Worm (Caenorhabditis elegans) whole organism, L2 larva: ENCODE measurements around the gene F45C12.17.

Source experiments
- C34F6.9 ChIP-seq: fragments of 150-350 bp; optimal IDR thresholded peaks from 2 replicates; lab custom pipeline; 2014; ENCODE audit warnings: missing biosample characterization, missing genetic modification characterization
- F13H6.1 ChIP-seq: sonication (generic microtip); optimal IDR thresholded peaks from 2 replicates; lab custom pipeline; 2016; ENCODE audit warnings: missing genetic modification characterization, missing compliant biosample characterization
- R02D3.7 ChIP-seq: fragments of 150-350 bp; optimal IDR thresholded peaks from 2 replicates; lab custom pipeline; 2014; ENCODE audit warnings: missing biosample characterization, missing genetic modification characterization
- Y55F3AM.14 ChIP-seq: fragments of 200-800 bp; sonication (Bioruptor generic); optimal IDR thresholded peaks from 2 replicates; lab custom pipeline; 2018; ENCODE audit warnings: mild to moderate bottlenecking, missing genetic modification characterization, missing compliant biosample characterization
- ZK546.5 ChIP-seq: sonication (generic microtip); optimal IDR thresholded peaks from 2 replicates; lab custom pipeline; 2017; ENCODE audit warnings: missing biosample characterization, missing genetic modification characterization
- alr-1 ChIP-seq: fragments of 150-350 bp; optimal IDR thresholded peaks from 2 replicates; lab custom pipeline; 2014; ENCODE audit warnings: missing biosample characterization, missing genetic modification characterization
- aly-2 ChIP-seq: fragments of 150-350 bp; optimal IDR thresholded peaks from 2 replicates; lab custom pipeline; 2014; ENCODE audit warnings: missing biosample characterization, missing genetic modification characterization
- ama-1 ChIP-seq: fragments of 150-350 bp; optimal IDR thresholded peaks from 2 replicates; lab custom pipeline; 2018; ENCODE audit warnings: inconsistent platforms
- blmp-1 ChIP-seq: sonication (generic microtip); optimal IDR thresholded peaks from 2 replicates; lab custom pipeline; 2017; ENCODE audit warnings: missing genetic modification characterization, mild to moderate bottlenecking, missing compliant biosample characterization, antibody characterized with exemption, moderate library complexity; ENCODE audit not compliant: insufficient read depth
- ceh-16 ChIP-seq: fragments of 150-350 bp; optimal IDR thresholded peaks from 2 replicates; lab custom pipeline; 2014; ENCODE audit warnings: missing biosample characterization, missing genetic modification characterization
- crh-2 ChIP-seq: sonication (generic microtip); optimal IDR thresholded peaks from 2 replicates; lab custom pipeline; 2017; ENCODE audit warnings: missing biosample characterization, missing genetic modification characterization
- egl-27 ChIP-seq: sonication (generic microtip); optimal IDR thresholded peaks from 3 replicates; lab custom pipeline; 2017; ENCODE audit warnings: missing biosample characterization, missing genetic modification reagents, missing genetic modification characterization
- elt-1 ChIP-seq: fragments of 150-350 bp; optimal IDR thresholded peaks from 2 replicates; lab custom pipeline; 2014; ENCODE audit warnings: missing biosample characterization, missing genetic modification characterization
- elt-3 ChIP-seq: sonication (generic microtip); optimal IDR thresholded peaks from 2 replicates; lab custom pipeline; 2017; ENCODE audit warnings: missing biosample characterization, missing genetic modification characterization
- fos-1 ChIP-seq: fragments of 150-350 bp; optimal IDR thresholded peaks from 2 replicates; lab custom pipeline; 2014; ENCODE audit warnings: missing biosample characterization, missing genetic modification characterization
- lin-39 ChIP-seq: fragments of 150-350 bp; optimal IDR thresholded peaks from 2 replicates; lab custom pipeline; 2014; ENCODE audit warnings: missing biosample characterization, missing genetic modification reagents, missing genetic modification characterization
- lsy-2 ChIP-seq, 2 experiments: fragments of 150-350 bp in 1 of 2; sonication (generic microtip) in 1 of 2; optimal IDR thresholded peaks; 2 replicates each; lab custom pipeline; 2014 to 2017; ENCODE audit warnings: missing biosample characterization in 2 of 2, missing genetic modification characterization in 2 of 2
- mab-5 ChIP-seq: fragments of 150-350 bp; optimal IDR thresholded peaks from 2 replicates; lab custom pipeline; 2014; ENCODE audit warnings: missing biosample characterization, missing genetic modification characterization
- mbf-1 ChIP-seq: sonication (generic microtip); optimal IDR thresholded peaks from 2 replicates; lab custom pipeline; 2017; ENCODE audit warnings: missing biosample characterization, missing genetic modification characterization
- mdl-1 ChIP-seq, 2 experiments: fragments of 150-350 bp in 1 of 2; sonication (generic microtip) in 1 of 2; optimal IDR thresholded peaks; 2 replicates each; lab custom pipeline; 2017; ENCODE audit warnings: missing biosample characterization in 2 of 2, missing genetic modification characterization in 2 of 2
- nhr-10 ChIP-seq: sonication (generic microtip); optimal IDR thresholded peaks from 2 replicates; lab custom pipeline; 2017; ENCODE audit warnings: missing biosample characterization, missing genetic modification characterization
- nhr-12 ChIP-seq: fragments of 150-350 bp; optimal IDR thresholded peaks from 2 replicates; lab custom pipeline; 2014; ENCODE audit warnings: missing biosample characterization, missing genetic modification characterization
- nhr-129 ChIP-seq: fragments of 150-350 bp; optimal IDR thresholded peaks from 2 replicates; lab custom pipeline; 2014; ENCODE audit warnings: missing biosample characterization, missing genetic modification characterization
- nhr-21 ChIP-seq: fragments of 150-350 bp; optimal IDR thresholded peaks from 2 replicates; lab custom pipeline; 2014; ENCODE audit warnings: missing biosample characterization, missing genetic modification characterization
- nhr-23 ChIP-seq: fragments of 150-350 bp; optimal IDR thresholded peaks from 2 replicates; lab custom pipeline; 2014; ENCODE audit warnings: missing biosample characterization, missing genetic modification reagents, missing genetic modification characterization
- nhr-237 ChIP-seq: fragments of 150-350 bp; optimal IDR thresholded peaks from 2 replicates; lab custom pipeline; 2014; ENCODE audit warnings: missing biosample characterization, missing genetic modification characterization
- nhr-6 ChIP-seq: fragments of 150-350 bp; optimal IDR thresholded peaks from 2 replicates; lab custom pipeline; 2014; ENCODE audit warnings: missing biosample characterization, missing genetic modification characterization
- peb-1 ChIP-seq: fragments of 150-350 bp; optimal IDR thresholded peaks from 2 replicates; lab custom pipeline; 2014; ENCODE audit warnings: missing biosample characterization, missing genetic modification characterization
- sem-4 ChIP-seq: fragments of 150-350 bp; optimal IDR thresholded peaks from 2 replicates; lab custom pipeline; 2014; ENCODE audit warnings: missing biosample characterization, missing genetic modification reagents, missing genetic modification characterization
- skn-1 ChIP-seq: sonication (generic microtip); optimal IDR thresholded peaks from 2 replicates; lab custom pipeline; 2017; ENCODE audit warnings: missing biosample characterization, missing genetic modification characterization
- sma-3 ChIP-seq: sonication (generic microtip); optimal IDR thresholded peaks from 2 replicates; lab custom pipeline; 2016; ENCODE audit warnings: missing genetic modification reagents, missing genetic modification characterization, missing compliant biosample characterization
- sma-9 ChIP-seq, 2 experiments: fragments of 150-350 bp in 1 of 2; sonication (generic microtip) in 1 of 2; optimal IDR thresholded peaks; 2 replicates each; lab custom pipeline; 2014 to 2016; ENCODE audit warnings: missing genetic modification characterization in 2 of 2, mild to moderate bottlenecking in 1 of 2, missing biosample characterization in 1 of 2, missing compliant biosample characterization in 1 of 2, missing genetic modification reagents in 1 of 2, moderate library complexity in 1 of 2
- snpc-4 ChIP-seq: fragments of 150-350 bp; optimal IDR thresholded peaks from 2 replicates; lab custom pipeline; 2014; ENCODE audit warnings: missing biosample characterization, missing genetic modification characterization
- unc-39 ChIP-seq: fragments of 150-350 bp; optimal IDR thresholded peaks from 2 replicates; lab custom pipeline; 2014; ENCODE audit warnings: missing biosample characterization, missing genetic modification characterization
- unc-62 ChIP-seq: fragments of 150-350 bp; optimal IDR thresholded peaks from 2 replicates; lab custom pipeline; 2014; ENCODE audit warnings: missing biosample characterization, missing genetic modification reagents, missing genetic modification characterization
- zag-1 ChIP-seq: fragments of 150-350 bp; optimal IDR thresholded peaks from 2 replicates; lab custom pipeline; 2014; ENCODE audit warnings: missing biosample characterization, missing genetic modification characterization
- ztf-1 ChIP-seq: fragments of 200-800 bp; sonication (Bioruptor generic); conservative IDR thresholded peaks from 2 replicates; pipeline ENCODE4 v1.3.6; 2022; ENCODE audit warnings: missing genetic modification characterization, missing compliant biosample characterization
- ztf-11 ChIP-seq: sonication (generic microtip); optimal IDR thresholded peaks from 2 replicates; lab custom pipeline; 2017; ENCODE audit warnings: missing biosample characterization, missing genetic modification characterization

Gene F45C12.17

DNA sequence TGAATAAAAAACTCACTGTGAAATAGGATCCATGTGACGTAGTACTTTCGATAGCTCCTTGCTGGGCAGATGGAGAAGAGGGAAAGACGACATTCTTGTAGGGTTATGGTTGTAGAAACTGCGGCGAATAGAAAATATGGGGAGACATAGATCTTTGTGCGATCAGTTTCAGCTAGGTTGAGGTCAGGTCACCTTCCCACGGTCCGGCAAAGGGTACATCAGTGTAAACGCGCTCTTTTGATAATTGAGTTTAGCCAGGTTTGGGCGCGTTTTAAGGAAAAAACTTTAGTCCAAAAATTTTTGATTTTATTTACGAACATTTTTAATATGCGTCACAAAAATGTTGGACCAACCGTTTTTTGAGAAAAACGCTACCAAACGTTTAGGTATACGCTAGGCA lies 30.2 kb downstream of the F45C12.17 start, which contains the start of gene F36H5.17:
Gene F36H5.17 (minus strand): TSS at position 101 of the 400 bp plus-strand sequence.
- TF ChIP-seq crh-2 (tag; lab: Kevin White, UChicago) (no peak), ztf-1 (no peak), nhr-6 (no peak), aly-2 (no peak), nhr-10 (tag; lab: Kevin White, UChicago) (no peak), mab-5 (tag; lab: Kevin White, UChicago) (no peak)

DNA sequence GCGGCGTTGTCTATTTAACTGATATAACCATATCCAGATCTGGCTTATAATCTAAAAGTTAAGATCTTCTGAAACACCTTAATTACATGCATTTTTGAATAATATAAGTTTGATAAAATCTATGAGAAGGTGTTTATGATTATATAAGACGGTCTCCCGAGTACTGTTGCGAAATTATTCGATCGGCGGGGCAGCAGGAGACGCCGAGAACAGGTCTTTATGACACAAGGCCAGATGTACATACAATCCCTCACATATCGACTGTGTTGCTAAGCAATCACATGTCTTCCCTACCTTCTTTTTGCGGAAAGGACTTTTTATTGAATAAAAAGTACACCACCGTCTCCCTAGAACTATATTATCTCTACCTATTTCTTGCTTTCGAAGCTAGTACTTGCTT lies 30.7 kb downstream of the F45C12.17 start, which contains the start of gene fbxb-53:
Gene fbxb-53 (plus strand): TSS at position 301 of the 400 bp plus-strand sequence.
- TF ChIP-seq ZK546.5 (no peak), nhr-129 (no peak), snpc-4 (tag; lab: Kevin White, UChicago) (no peak), mdl-1 (tag; optimal IDR thresholded peaks at IDR 0.05; lab: Kevin White, UChicago) (no peak), nhr-21 (tag; lab: Kevin White, UChicago) (no peak), lsy-2 (tag; optimal IDR thresholded peaks at IDR 0.05; lab: Kevin White, UChicago) (no peak), nhr-6 (no peak), Y55F3AM.14 (no peak), mab-5 (tag; lab: Kevin White, UChicago) (no peak), nhr-237 (tag; lab: Kevin White, UChicago) (no peak), peb-1 (tag; lab: Kevin White, UChicago) (no peak), F13H6.1 (no peak), ceh-16 (tag; lab: Kevin White, UChicago) (no peak), R02D3.7 (no peak), C34F6.9 (no peak), unc-39 (tag; lab: Kevin White, UChicago) (no peak), aly-2 (no peak), lin-39 (tag; lab: Kevin White, UChicago) (no peak), sem-4 (tag; lab: Kevin White, UChicago) (no peak)

DNA sequence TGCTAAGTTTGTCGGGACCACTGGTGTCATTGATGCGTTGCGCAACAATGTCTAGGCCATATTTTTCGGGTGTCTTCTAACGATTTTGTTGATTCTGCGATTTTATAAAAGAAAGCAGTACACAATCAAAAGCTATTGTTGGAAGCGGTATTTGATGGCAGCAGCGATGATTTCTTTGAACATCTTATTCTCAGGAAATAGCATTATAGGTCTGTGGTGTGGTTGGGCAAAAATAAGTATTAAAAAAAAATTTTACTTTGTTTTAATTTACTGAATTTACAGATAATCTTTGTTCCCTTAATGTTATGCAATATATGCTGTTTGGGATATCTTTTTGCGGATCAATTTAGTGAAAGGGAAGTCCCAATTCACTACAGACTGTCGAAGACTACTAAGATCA lies 31.1 kb downstream of the F45C12.17 start, which contains the start of gene F36H5.10:
Gene F36H5.10 (plus strand): TSS at position 301 of the 400 bp plus-strand sequence.
- no peak for TF ChIP-seq alr-1 (tag; lab: Kevin White, UChicago)
- TF ChIP-seq elt-1 (tag; lab: Kevin White, UChicago): no peak
- TF ChIP-seq ama-1: no peak
- no peak for TF ChIP-seq mdl-1 (tag; optimal IDR thresholded peaks at IDR 0.05; lab: Kevin White, UChicago)
- TF ChIP-seq mbf-1 (tag; lab: Kevin White, UChicago): no peak
- no peak for TF ChIP-seq blmp-1 (tag; lab: Kevin White, UChicago)
- no peak for TF ChIP-seq nhr-23 (tag; lab: Kevin White, UChicago)
- no peak for TF ChIP-seq sma-9 (GFP tag; optimal IDR thresholded peaks at IDR 0.05; lab: Kevin White, UChicago)
- TF ChIP-seq sma-9 (tag; optimal IDR thresholded peaks at IDR 0.05; lab: Kevin White, UChicago): no peak
- no peak for TF ChIP-seq snpc-4 (tag; lab: Kevin White, UChicago)
- TF ChIP-seq zag-1 (tag; lab: Kevin White, UChicago): no peak
- no peak for TF ChIP-seq ztf-11 (tag; lab: Kevin White, UChicago)

DNA sequence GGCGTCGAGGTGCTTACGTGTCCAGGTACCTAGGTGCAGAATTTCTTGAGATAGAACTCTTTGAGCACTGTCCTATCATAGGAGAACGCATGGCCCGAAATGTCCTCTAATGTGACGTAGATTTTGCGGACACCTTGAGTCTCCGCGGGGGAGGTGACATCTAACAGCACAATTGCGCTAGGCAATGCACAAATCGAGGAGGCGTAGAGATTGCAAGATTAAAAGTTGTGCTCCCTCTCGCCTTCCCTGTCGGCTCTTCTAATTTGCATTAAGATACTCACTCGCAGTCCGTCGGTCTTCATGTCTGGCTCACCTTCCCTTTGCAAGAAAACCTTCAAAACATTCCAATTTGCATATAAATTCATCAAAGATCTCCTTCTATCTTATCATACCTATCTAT lies 33.7 kb downstream of the F45C12.17 start, which contains the start of gene F36H5.18:
Gene F36H5.18 (plus strand): TSS at position 301 of the 400 bp plus-strand sequence.
- TF ChIP-seq skn-1 (tag; lab: Kevin White, UChicago): no peak
- no peak for TF ChIP-seq sma-3 (GFP tag; lab: Kevin White, UChicago)
- TF ChIP-seq nhr-6: no peak
- no peak for TF ChIP-seq nhr-10 (tag; lab: Kevin White, UChicago)
- TF ChIP-seq Y55F3AM.14: no peak
- no peak for TF ChIP-seq zag-1 (tag; lab: Kevin White, UChicago)
- TF ChIP-seq elt-3 (tag; lab: Kevin White, UChicago): no peak
- TF ChIP-seq nhr-21 (tag; lab: Kevin White, UChicago): no peak
- TF ChIP-seq mdl-1 (tag; optimal IDR thresholded peaks at IDR 0.05; lab: Kevin White, UChicago): no peak
- no peak for TF ChIP-seq unc-62 (GFP tag; lab: Kevin White, UChicago)
- no peak for TF ChIP-seq egl-27
- no peak for TF ChIP-seq nhr-12
- no peak for TF ChIP-seq fos-1 (tag; lab: Kevin White, UChicago)
- no peak for TF ChIP-seq sma-9 (GFP tag; optimal IDR thresholded peaks at IDR 0.05; lab: Kevin White, UChicago)
- no peak for TF ChIP-seq sma-9 (tag; optimal IDR thresholded peaks at IDR 0.05; lab: Kevin White, UChicago)
